Worm (Caenorhabditis elegans): Measurements from ENCODE around the gene B0393.5.

DNA sequence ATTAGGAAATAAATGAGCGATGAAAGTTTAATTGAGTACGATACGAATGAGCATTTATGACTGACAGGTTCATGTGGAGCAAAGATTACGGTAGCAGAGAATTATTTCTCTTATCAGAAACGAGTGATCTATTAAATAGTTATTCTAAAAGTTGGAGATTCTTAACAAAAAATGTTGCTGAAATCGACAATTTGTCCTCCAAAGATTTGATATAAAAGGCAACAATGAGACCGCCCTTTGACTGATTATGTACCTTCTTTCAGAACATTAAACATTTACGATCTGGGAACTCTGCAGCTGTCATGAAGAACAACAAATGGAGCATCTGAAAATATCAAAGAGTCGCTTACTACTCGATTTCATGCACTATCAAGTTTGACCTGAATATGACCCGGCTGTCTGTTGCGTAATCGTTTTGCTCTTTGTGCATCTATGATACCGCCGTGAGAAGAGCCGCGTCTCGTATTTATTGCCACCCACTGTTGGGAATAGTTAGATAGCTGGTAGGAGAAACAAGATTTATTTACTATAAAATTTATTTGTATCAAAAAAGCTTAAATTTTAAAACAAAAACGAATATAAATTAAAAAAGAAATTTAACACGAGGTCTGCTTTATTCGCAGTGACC is 44.1 kb downstream of the B0393.5 start, which contains the start of gene pal-1:
- TF ChIP-seq him-1 (tag; optimal IDR thresholded peaks at IDR 0.05) (no peak), ztf-26 (tag; optimal IDR thresholded peaks at IDR 0.05) (no peak), Y67H2A.10 (GFP tag; conservative IDR thresholded peaks at IDR 0.05) (no peak)
